Fruit fly (Drosophila melanogaster): ENCODE results near the gene CG17097.

The CG17097 gene

dm6 chr2L:10646115-10646514, at the start of gene CG17097:
CG17097 (plus strand) TSS chr2L:10646415.
- TF ChIP-seq CG8478 (optimal IDR thresholded peaks at IDR 0.05) (no peak), CTCF (optimal IDR thresholded peaks at IDR 0.05) (no peak)

dm6 chr2L:10603604-10604003, 42.6 kb upstream of the CG17097 start:
- TF ChIP-seq CTCF (optimal IDR thresholded peaks at IDR 0.05) (peak; percentile 75 to 89), CG8478 (optimal IDR thresholded peaks at IDR 0.05) (no peak)

- TF ChIP-seq CG8478 (optimal IDR thresholded peaks at IDR 0.05) (no peak), CTCF (optimal IDR thresholded peaks at IDR 0.05) (no peak)
Measured at dm6 chr2L:10607697-10608096, 38.5 kb upstream of the CG17097 start.

dm6 chr2L:10608662-10609262, 37.5 kb upstream of the CG17097 start:
- TF ChIP-seq CTCF (optimal IDR thresholded peaks at IDR 0.05) (no peak), CG8478 (optimal IDR thresholded peaks at IDR 0.05) (no peak)

- no peak for TF ChIP-seq CTCF (optimal IDR thresholded peaks at IDR 0.05)
- no peak for TF ChIP-seq CG8478 (optimal IDR thresholded peaks at IDR 0.05)
Measured at dm6 chr2L:10613104-10613503, 33.1 kb upstream of the CG17097 start.

- TF ChIP-seq CTCF (optimal IDR thresholded peaks at IDR 0.05), result peak; percentile 86 to 87
- no peak for TF ChIP-seq CG8478 (optimal IDR thresholded peaks at IDR 0.05)
Measured at dm6 chr2L:10614660-10615479, 31.3 kb upstream of the CG17097 start.

- TF ChIP-seq CTCF (optimal IDR thresholded peaks at IDR 0.05), result no peak
- no peak for TF ChIP-seq CG8478 (optimal IDR thresholded peaks at IDR 0.05)
Measured at dm6 chr2L:10615889-10616288, 30.3 kb upstream of the CG17097 start.

dm6 chr2L:10616767-10617166, 29.4 kb upstream of the CG17097 start:
- TF ChIP-seq CG8478 (optimal IDR thresholded peaks at IDR 0.05) (no peak), CTCF (optimal IDR thresholded peaks at IDR 0.05) (no peak)

dm6 chr2L:10625935-10626334, 20.3 kb upstream of the CG17097 start:
- TF ChIP-seq CG8478 (optimal IDR thresholded peaks at IDR 0.05) (no peak), CTCF (optimal IDR thresholded peaks at IDR 0.05) (peak; percentile 75 to 76)

dm6 chr2L:10632702-10633101, 13.5 kb upstream of the CG17097 start:
- no peak for TF ChIP-seq CG8478 (optimal IDR thresholded peaks at IDR 0.05)

dm6 chr2L:10638371-10638770, 7.8 kb upstream of the CG17097 start, which contains the start of gene CG7329:
CG7329 (minus strand) TSS chr2L:10638471.
- no peak for TF ChIP-seq CG8478 (optimal IDR thresholded peaks at IDR 0.05)
- TF ChIP-seq CTCF (optimal IDR thresholded peaks at IDR 0.05), result no peak

- no peak for TF ChIP-seq CTCF (optimal IDR thresholded peaks at IDR 0.05)
- TF ChIP-seq CG8478 (optimal IDR thresholded peaks at IDR 0.05), result no peak
Measured at dm6 chr2L:10639631-10640030, 6.6 kb upstream of the CG17097 start, which contains the start of gene CG31872. CG31872 (plus strand) TSS chr2L:10639931.

dm6 chr2L:10643671-10644070, 2.5 kb upstream of the CG17097 start, which contains the start of gene CG18284:
CG18284 (plus strand) TSS chr2L:10643971.
- TF ChIP-seq CTCF (optimal IDR thresholded peaks at IDR 0.05) (no peak), CG8478 (optimal IDR thresholded peaks at IDR 0.05) (no peak)

dm6 chr2L:10646726-10647125, 511 bp downstream of the CG17097 start:
- no peak for TF ChIP-seq CG8478 (optimal IDR thresholded peaks at IDR 0.05)
- TF ChIP-seq CTCF (optimal IDR thresholded peaks at IDR 0.05), result no peak

dm6 chr2L:10647720-10648349, 1.6 kb downstream of the CG17097 start:
- TF ChIP-seq CTCF (optimal IDR thresholded peaks at IDR 0.05) (no peak), CG8478 (optimal IDR thresholded peaks at IDR 0.05) (no peak)

dm6 chr2L:10651313-10651712, 5.1 kb downstream of the CG17097 start, which contains the start of gene dbf:
dbf (plus strand) TSS chr2L:10651613.
- no peak for TF ChIP-seq CTCF (optimal IDR thresholded peaks at IDR 0.05)

All from S2 (cell line).